Worm (Caenorhabditis elegans): Measurements from ENCODE around the gene srx-76.

srx-76 gene

DNA sequence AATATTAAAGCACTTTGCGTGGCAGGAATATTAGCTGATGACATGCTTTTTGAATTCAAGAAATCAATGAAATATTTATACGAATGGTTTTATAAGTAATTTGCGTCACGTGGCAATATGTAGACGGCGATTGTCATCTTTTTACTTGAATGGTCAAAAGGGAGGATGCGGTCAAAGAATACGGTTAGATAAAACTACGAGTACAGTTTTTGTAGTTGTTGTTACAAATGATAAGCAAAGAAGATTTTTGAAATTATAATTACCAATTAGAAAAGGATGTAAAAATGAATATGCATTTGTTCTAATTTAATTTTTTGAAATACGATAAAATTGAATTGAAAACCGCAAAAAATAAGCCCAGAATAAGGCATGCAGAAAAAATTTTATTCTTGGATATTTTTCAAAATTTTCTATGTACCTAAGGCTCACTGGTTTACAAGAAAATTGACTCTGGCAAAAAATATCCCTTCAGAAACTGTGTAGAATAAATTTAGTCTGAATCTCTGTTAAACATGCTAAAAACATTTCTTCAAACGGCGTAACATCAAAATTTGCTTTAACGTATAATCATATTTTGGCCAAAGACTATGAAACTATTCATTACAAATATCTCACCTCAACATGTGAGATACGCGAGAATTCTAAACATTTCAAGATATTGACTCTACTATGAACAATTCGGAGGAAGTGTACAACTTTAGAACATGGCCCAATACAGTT lies at the start of gene srx-76, which contains the start of gene sodh-2:
Gene srx-76, plus strand, starts transcription at position 670 of the 720 bp plus-strand sequence.
Gene sodh-2, minus strand, starts transcription at position 101 of the 720 bp plus-strand sequence.
- TF ChIP-seq W03F9.2 (tag; optimal IDR thresholded peaks at IDR 0.05) (no peak), dao-5 (tag; optimal IDR thresholded peaks at IDR 0.05) (no peak), him-1 (tag; optimal IDR thresholded peaks at IDR 0.05) (no peak)

DNA sequence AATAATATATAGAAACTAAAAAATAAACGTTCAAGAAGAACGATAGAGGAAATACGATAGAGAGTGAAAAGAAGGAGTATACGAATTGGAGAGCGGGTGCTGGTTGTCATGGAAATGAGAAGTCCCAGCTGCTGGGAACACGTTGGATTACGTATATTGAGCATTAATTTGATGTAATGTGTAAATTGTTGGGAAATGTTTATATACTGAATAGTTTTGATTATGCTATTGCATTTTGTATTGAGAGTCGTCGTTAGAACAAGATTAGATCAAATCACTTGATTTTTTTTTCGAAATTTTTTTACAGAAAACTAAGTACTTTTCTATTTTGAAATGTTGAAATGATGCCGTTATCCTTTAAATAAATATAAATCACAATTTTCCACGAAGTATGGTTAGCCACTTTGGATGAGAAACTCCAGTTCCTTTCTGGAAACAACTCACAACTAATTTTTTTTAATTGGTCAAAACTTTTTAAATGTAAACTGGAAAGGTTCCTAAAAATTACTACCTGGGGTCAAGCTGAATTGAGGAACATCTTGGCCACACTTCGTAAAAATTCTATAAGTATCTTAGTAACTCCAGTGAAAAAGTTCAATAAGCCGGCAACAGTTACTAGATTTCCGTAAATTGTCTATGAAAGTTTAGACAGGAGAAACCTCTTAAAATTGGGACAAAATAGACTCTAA lies 47.8 kb upstream of the srx-76 start, which contains the start of gene nphp-4:
Gene nphp-4, minus strand, starts transcription at position 51 of the 689 bp plus-strand sequence.
- TF ChIP-seq him-1 (tag; optimal IDR thresholded peaks at IDR 0.05) (no peak), dao-5 (tag; optimal IDR thresholded peaks at IDR 0.05) (no peak), W03F9.2 (tag; optimal IDR thresholded peaks at IDR 0.05) (no peak)

DNA sequence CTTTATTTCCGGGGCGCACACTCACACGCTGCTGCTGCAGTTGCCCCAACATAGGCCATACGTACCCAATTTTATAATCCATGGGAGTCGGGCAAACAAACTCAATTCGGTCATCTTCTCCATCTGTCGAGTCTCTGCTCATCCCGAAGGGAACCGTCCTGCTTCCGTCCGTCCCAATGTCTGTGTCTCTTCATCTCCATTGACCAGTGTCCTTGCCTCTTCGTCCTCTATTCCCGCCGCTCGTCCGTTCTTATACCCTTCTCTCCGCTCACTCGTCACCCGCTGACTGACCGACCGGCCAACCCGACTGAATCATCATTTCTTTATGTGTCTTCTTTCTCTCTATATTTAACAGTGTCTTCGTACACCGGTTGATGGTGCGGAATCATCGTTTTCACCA lies 46.8 kb upstream of the srx-76 start:
- TF ChIP-seq dao-5 (tag; optimal IDR thresholded peaks at IDR 0.05) (no peak), him-1 (tag; optimal IDR thresholded peaks at IDR 0.05) (peak; percentile 42)

DNA sequence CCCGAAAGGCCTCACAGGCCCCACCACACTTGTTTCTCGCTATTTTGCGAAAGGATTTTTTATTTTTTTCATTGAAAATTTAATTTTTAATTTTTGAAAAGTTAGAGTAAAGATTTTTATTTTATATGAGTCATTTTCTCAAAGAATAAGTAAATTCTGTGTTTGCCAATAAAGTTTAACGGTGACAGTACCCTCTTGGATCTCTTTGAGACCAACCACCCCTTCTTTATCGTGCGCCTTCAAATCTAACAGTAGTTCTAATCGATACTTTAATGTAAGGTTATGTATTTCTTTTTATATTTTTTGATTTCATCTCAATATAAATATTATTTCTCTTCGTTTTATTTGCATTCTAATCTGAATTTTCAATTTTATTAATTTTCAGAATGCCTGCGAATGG lies 46.1 kb upstream of the srx-76 start, which contains the start of gene hmp-1:
Gene hmp-1, plus strand, starts transcription at position 380 of the 400 bp plus-strand sequence.
- no peak for TF ChIP-seq W03F9.2 (tag; optimal IDR thresholded peaks at IDR 0.05)
- TF ChIP-seq dao-5 (tag; optimal IDR thresholded peaks at IDR 0.05) = no peak
- no peak for TF ChIP-seq him-1 (tag; optimal IDR thresholded peaks at IDR 0.05)

DNA sequence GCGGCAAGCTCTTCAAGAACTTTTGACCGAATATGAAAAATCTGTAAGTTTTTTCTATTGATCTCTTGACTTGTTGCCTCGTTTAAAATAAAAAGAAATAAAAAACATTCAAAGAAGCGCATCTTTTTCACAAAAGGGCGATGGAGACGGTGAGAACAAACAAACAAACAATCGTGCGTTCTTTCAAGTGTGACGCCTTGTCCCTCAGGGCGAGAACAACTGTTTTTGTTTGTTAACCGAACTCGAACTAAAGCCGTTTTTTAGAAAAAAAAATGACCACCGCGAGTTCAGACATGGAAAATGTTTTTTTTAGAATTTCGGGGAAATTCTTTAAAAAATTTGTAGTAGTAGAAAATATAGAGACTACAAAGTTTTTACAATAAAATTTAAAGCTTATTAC lies 44.6 kb upstream of the srx-76 start:
- TF ChIP-seq W03F9.2 (tag; optimal IDR thresholded peaks at IDR 0.05) (no peak), him-1 (tag; optimal IDR thresholded peaks at IDR 0.05) (no peak), dao-5 (tag; optimal IDR thresholded peaks at IDR 0.05) (no peak)

DNA sequence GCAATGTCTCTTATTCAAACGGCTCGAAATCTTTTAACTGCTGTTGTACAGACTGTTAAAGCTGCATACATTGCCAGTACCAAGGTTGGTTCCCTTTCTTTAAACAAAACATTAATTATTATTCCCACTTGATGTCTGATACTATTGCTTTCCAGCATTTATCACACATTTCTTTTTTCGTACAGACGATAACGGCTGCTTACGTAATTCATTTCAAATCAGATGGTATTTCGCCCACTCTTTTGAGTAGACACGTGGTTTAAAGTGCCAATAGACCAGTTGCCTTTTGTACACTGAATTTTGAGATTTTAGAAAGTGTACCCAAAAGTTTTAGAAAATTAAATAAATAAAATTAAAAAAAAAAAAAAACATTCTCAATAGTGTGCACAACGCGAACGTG lies 42.2 kb upstream of the srx-76 start:
- TF ChIP-seq him-1 (tag; optimal IDR thresholded peaks at IDR 0.05) (no peak), dao-5 (tag; optimal IDR thresholded peaks at IDR 0.05) (no peak), W03F9.2 (tag; optimal IDR thresholded peaks at IDR 0.05) (no peak)

DNA sequence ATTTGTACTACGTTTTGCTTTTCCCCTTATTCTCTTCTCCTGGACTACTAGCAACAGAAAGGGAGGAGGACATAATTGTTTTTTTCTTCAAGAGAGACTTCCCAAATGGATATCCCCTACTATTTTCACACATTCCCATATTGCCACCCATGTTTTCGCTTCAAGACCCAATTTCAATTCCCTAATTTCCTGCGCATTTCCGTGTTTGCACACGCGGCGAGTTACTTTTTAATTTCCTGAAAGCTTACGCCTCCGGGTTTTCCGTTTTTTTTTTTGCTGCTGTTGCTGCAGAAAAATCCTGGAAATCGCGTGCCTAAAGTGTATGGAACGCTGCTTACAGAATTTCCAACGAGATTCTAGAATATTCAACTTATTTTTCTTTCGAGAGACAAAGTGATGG lies 39.3 kb upstream of the srx-76 start:
- TF ChIP-seq W03F9.2 (tag; optimal IDR thresholded peaks at IDR 0.05) = no peak
- no peak for TF ChIP-seq dao-5 (tag; optimal IDR thresholded peaks at IDR 0.05)
- TF ChIP-seq him-1 (tag; optimal IDR thresholded peaks at IDR 0.05) = no peak

DNA sequence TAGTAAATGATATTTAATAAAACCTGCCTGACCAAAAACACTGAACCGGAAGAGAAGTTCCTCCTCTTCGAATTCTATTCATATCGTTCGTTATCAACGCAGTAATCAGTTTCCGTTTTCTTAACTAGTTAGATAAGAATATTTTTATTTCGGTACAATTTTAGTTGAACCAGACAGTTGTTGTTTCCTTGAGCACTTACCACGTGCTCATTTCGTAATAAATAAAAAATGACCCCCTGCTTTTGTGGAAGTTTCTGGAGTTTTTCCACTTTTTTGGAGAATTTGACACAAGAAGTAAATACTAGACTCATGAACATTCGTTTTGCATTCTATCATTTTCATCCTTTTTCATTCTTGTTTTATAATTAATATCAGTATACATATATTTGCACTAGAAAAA lies 37.9 kb upstream of the srx-76 start:
- no peak for TF ChIP-seq dao-5 (tag; optimal IDR thresholded peaks at IDR 0.05)

DNA sequence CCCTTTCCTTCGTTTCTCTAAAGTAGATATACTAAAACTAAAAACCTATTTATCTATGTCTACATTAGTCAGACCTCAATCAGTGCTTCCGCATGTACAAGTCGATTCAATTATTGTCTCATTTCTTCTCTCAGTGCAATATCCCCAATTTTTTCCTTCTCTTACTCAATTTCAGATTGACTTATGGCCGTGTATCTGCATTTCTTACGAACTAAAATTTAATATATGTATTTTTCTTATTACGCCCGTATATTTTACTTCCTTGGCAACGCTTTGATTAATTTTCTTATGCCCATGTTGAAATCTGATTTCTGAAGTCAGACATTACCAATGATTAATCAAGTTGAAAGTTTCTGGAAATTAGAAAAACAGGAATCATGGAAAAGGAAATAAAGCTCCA lies 36.7 kb upstream of the srx-76 start:
- TF ChIP-seq W03F9.2 (tag; optimal IDR thresholded peaks at IDR 0.05) (no peak), dao-5 (tag; optimal IDR thresholded peaks at IDR 0.05) (no peak), him-1 (tag; optimal IDR thresholded peaks at IDR 0.05) (no peak)

DNA sequence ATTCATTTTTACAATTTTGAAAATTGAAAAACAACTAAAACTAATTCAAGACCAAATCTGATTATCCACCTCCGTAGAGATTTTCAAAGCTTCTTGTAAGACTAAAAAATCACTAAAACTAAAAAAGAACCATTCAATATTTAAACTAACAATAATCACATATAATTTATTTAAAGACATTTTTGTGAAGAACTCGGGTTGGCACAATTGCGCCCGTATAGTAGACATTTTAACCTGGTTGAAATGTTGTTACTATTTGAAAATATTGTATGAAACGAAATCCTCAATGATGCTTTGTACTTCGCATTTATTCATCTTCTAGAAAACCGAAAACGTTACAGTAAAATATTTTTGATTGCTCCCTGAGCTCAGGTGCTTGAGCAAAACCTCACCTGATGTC lies 35.6 kb upstream of the srx-76 start:
- TF ChIP-seq W03F9.2 (tag; optimal IDR thresholded peaks at IDR 0.05) (no peak), him-1 (tag; optimal IDR thresholded peaks at IDR 0.05) (no peak), dao-5 (tag; optimal IDR thresholded peaks at IDR 0.05) (no peak)

DNA sequence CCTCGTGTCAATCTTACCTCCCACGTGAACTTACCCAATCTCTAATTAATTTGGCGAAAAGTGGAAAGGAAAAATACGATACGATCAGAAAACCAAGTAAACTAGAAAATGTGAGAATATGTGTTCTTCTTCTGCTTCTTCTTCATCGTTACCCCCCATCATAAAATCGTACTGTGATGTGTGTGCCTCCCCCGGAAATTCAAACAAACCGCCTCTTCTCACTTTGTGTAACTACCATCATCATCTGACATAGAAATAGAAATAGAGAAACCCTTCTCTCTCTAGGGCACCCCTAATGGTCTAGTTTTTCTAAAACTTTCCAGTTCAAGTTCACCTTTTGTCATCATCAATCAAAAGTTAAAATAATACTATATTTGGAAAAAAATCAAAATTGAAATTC lies 33.9 kb upstream of the srx-76 start:
- no peak for TF ChIP-seq him-1 (tag; optimal IDR thresholded peaks at IDR 0.05)
- no peak for TF ChIP-seq dao-5 (tag; optimal IDR thresholded peaks at IDR 0.05)
- TF ChIP-seq W03F9.2 (tag; optimal IDR thresholded peaks at IDR 0.05) = no peak

DNA sequence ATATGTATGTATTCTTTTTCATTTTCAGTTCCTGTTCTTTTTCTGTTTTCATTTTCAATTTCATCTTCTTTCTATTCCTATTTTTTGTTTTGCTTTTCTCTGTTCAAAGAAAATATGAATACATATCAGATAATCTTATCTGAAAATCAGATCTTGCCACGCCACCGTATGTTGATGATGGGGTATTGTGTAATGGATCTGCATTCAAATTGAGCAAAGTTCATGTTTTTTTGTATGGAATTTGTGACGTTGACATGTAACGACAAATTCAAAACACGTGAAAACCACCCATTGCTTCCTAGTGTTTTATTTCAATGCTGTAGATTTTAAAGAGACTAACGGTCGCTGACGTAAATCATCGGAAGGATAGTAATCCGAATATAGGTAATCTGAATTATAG lies 33.3 kb upstream of the srx-76 start:
- TF ChIP-seq him-1 (tag; optimal IDR thresholded peaks at IDR 0.05) (no peak), W03F9.2 (tag; optimal IDR thresholded peaks at IDR 0.05) (no peak), dao-5 (tag; optimal IDR thresholded peaks at IDR 0.05) (no peak)

DNA sequence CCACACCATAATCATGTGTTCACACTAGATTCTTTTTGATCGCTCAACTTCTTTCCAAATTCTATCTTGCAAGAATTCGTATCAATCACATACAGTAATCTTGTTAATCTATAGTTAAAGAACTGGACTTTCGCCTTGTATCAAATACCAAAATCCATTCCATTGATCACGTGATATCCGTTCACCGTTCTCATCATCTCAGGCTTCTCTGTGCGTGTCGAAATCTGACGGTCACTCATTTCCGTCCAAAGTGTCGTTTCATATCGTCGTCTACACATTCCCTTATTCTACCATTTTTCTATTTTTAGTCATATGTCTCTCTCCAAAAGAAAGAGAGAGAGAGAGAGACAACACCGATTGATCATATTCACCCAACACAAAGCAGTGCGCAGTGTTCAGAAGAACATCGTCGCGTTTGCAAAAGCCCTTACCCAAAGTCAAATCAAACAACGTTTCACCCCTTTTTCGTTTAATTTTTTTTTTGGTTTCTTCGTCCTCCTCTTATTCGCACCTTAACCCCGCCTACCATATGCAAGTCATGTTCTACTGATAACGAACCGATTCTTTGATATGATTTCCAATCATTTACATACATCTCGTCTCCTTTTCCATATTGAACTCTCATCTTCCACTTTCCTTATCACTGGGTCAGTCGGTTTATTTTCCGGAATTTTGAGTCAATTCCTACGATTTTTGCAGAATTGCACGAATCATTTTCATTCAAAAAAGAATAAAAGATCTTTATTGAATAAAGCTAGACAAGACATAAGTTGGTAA lies 32.3 kb upstream of the srx-76 start:
- no peak for TF ChIP-seq dao-5 (tag; optimal IDR thresholded peaks at IDR 0.05)
- no peak for TF ChIP-seq him-1 (tag; optimal IDR thresholded peaks at IDR 0.05)
- no peak for TF ChIP-seq W03F9.2 (tag; optimal IDR thresholded peaks at IDR 0.05)

DNA sequence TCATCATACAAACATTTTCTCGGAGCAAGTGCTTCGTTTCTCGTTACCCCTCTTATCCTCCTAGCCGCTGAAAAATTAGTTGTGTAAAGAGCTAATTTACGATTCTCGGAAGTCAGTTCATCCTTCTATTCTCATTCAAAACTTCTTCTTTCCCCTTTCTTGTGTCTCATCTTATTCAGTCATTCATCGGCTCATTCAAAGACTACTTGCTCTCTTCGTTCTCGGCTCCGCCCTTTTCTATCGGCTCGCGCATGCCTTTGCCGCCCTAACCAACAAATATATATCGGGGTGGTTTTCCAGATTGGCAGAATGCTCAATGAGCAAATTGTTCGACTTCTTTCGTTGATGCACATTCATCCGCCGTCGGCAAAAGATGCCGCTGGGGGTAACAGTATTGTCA lies 31.2 kb upstream of the srx-76 start, which contains the start of gene R13H4.5:
Gene R13H4.5, plus strand, starts transcription at position 301 of the 400 bp plus-strand sequence.
- TF ChIP-seq him-1 (tag; optimal IDR thresholded peaks at IDR 0.05) = no peak
- TF ChIP-seq W03F9.2 (tag; optimal IDR thresholded peaks at IDR 0.05) = no peak
- TF ChIP-seq dao-5 (tag; optimal IDR thresholded peaks at IDR 0.05) = no peak
